Worm (Caenorhabditis elegans): ENCODE data around the gene C30G7.4.

Gene C30G7.4

ce11 chrV:14945124-14945523, 1.8 kb downstream of the C30G7.4 start:
- TF ChIP-seq hlh-13 (GFP tag; optimal IDR thresholded peaks at IDR 0.05), result no peak
- TF ChIP-seq ceh-18 (tag; optimal IDR thresholded peaks at IDR 0.05), result no peak
- no peak for TF ChIP-seq elt-4 (tag; optimal IDR thresholded peaks at IDR 0.05)
- no peak for TF ChIP-seq F13H6.1 (tag; optimal IDR thresholded peaks at IDR 0.05)
- no peak for TF ChIP-seq ceh-6 (GFP tag; optimal IDR thresholded peaks at IDR 0.05)
- no peak for TF ChIP-seq zip-5 (tag; optimal IDR thresholded peaks at IDR 0.05)
- TF ChIP-seq fkh-6 (tag; optimal IDR thresholded peaks at IDR 0.05), result no peak
- TF ChIP-seq syd-9 (tag; optimal IDR thresholded peaks at IDR 0.05), result no peak
- no peak for TF ChIP-seq T23F11.4 (GFP tag; optimal IDR thresholded peaks at IDR 0.05)
- TF ChIP-seq Y22D7AL.16 (tag; optimal IDR thresholded peaks at IDR 0.05), result no peak
- no peak for TF ChIP-seq fax-1 (tag; optimal IDR thresholded peaks at IDR 0.05)
- no peak for TF ChIP-seq ama-1 (optimal IDR thresholded peaks at IDR 0.05)
- TF ChIP-seq ceh-34 (tag; optimal IDR thresholded peaks at IDR 0.05), result no peak
- no peak for TF ChIP-seq ceh-14 (tag; optimal IDR thresholded peaks at IDR 0.05)
- TF ChIP-seq hlh-6 (tag; optimal IDR thresholded peaks at IDR 0.05), result no peak
- TF ChIP-seq hlh-15 (tag; optimal IDR thresholded peaks at IDR 0.05), result no peak

- TF ChIP-seq ceh-18 (tag; optimal IDR thresholded peaks at IDR 0.05) (no peak), ceh-19 (GFP tag; optimal IDR thresholded peaks at IDR 0.05) (no peak)
Observed at ce11 chrV:14943774-14944173, 3.1 kb downstream of the C30G7.4 start.

- TF ChIP-seq elt-4 (tag; optimal IDR thresholded peaks at IDR 0.05), result no peak
- no peak for TF ChIP-seq sox-2 (GFP tag; IDR thresholded peaks at IDR 0.05)
- no peak for TF ChIP-seq C08G9.2 (tag; optimal IDR thresholded peaks at IDR 0.05)
- no peak for TF ChIP-seq nhr-11 (tag; optimal IDR thresholded peaks at IDR 0.05)
- no peak for TF ChIP-seq nfya-1 (tag; optimal IDR thresholded peaks at IDR 0.05)
- TF ChIP-seq unc-55 (GFP tag; optimal IDR thresholded peaks at IDR 0.05), result no peak
- TF ChIP-seq hlh-13 (GFP tag; optimal IDR thresholded peaks at IDR 0.05), result no peak
- TF ChIP-seq K02D7.2 (tag; optimal IDR thresholded peaks at IDR 0.05), result no peak
- TF ChIP-seq ceh-14 (tag; optimal IDR thresholded peaks at IDR 0.05), result no peak
- TF ChIP-seq ceh-18 (tag; optimal IDR thresholded peaks at IDR 0.05), result no peak
- no peak for TF ChIP-seq ceh-48 (tag; optimal IDR thresholded peaks at IDR 0.05)
- TF ChIP-seq ceh-45 (GFP tag; IDR thresholded peaks at IDR 0.05), result no peak
- no peak for TF ChIP-seq ref-2 (tag; optimal IDR thresholded peaks at IDR 0.05)
- TF ChIP-seq syd-9 (tag; optimal IDR thresholded peaks at IDR 0.05), result no peak
- no peak for TF ChIP-seq gmeb-2 (tag; optimal IDR thresholded peaks at IDR 0.05)
Observed at ce11 chrV:14942898-14943297, 4.0 kb downstream of the C30G7.4 start.

- TF ChIP-seq ref-2 (tag; optimal IDR thresholded peaks at IDR 0.05) (no peak), hlh-8 (tag; optimal IDR thresholded peaks at IDR 0.05) (no peak), che-1 (tag; optimal IDR thresholded peaks at IDR 0.05) (no peak), hlh-15 (tag; optimal IDR thresholded peaks at IDR 0.05) (no peak), K02D7.2 (tag; optimal IDR thresholded peaks at IDR 0.05) (no peak), tbx-2 (tag; optimal IDR thresholded peaks at IDR 0.05) (no peak), unc-55 (GFP tag; optimal IDR thresholded peaks at IDR 0.05) (no peak), ceh-14 (tag; optimal IDR thresholded peaks at IDR 0.05) (no peak), pag-3 (tag; optimal IDR thresholded peaks at IDR 0.05; ENCODE audit: borderline replicate concordance) (no peak), ceh-6 (GFP tag; optimal IDR thresholded peaks at IDR 0.05) (no peak), ztf-16 (tag; optimal IDR thresholded peaks at IDR 0.05) (no peak), lim-6 (tag; optimal IDR thresholded peaks at IDR 0.05) (no peak)
Observed at ce11 chrV:14936587-14936986, 10.3 kb downstream of the C30G7.4 start, which contains the start of gene C30G7.2. Gene C30G7.2 (plus strand): TSS chrV:14936887.

ce11 chrV:14933450-14934218, 13.3 kb downstream of the C30G7.4 start:
- TF ChIP-seq syd-9 (tag; optimal IDR thresholded peaks at IDR 0.05) (no peak), C38D4.7 (GFP tag; optimal IDR thresholded peaks at IDR 0.05) (no peak), dmd-4 (tag; optimal IDR thresholded peaks at IDR 0.05; ENCODE audit: borderline replicate concordance) (no peak), ceh-30 (tag; optimal IDR thresholded peaks at IDR 0.05) (no peak), sox-2 (GFP tag; IDR thresholded peaks at IDR 0.05) (no peak), sox-4 (tag; optimal IDR thresholded peaks at IDR 0.05) (no peak), mec-3 (tag; optimal IDR thresholded peaks at IDR 0.05; ENCODE audit: borderline replicate concordance) (peak; percentile 12), K09A11.1 (tag; optimal IDR thresholded peaks at IDR 0.05; ENCODE audit: insufficient read depth) (no peak), zip-5 (tag; optimal IDR thresholded peaks at IDR 0.05) (no peak), madf-2 (tag; optimal IDR thresholded peaks at IDR 0.05) (no peak), odd-2 (tag; optimal IDR thresholded peaks at IDR 0.05) (no peak), nhr-232 (tag; optimal IDR thresholded peaks at IDR 0.05) (no peak), rnt-1 (tag; optimal IDR thresholded peaks at IDR 0.05) (no peak), C08G9.2 (tag; optimal IDR thresholded peaks at IDR 0.05) (peak; percentile 0), pha-2 (tag; optimal IDR thresholded peaks at IDR 0.05) (no peak), hlh-8 (tag; optimal IDR thresholded peaks at IDR 0.05) (no peak), gmeb-2 (tag; optimal IDR thresholded peaks at IDR 0.05) (no peak)

All from whole organism, late embryonic.